Worm (Caenorhabditis elegans): ENCODE measurements around the gene fbxa-128.

- TF ChIP-seq elt-1 (tag; optimal IDR thresholded peaks at IDR 0.05; ENCODE audit: borderline replicate concordance, insufficient read depth) (no peak), cnd-1 (tag; optimal IDR thresholded peaks at IDR 0.05) (no peak), unc-62 (GFP tag; optimal IDR thresholded peaks at IDR 0.05) (no peak), nhr-28 (tag; optimal IDR thresholded peaks at IDR 0.05) (no peak), ztf-11 (tag; optimal IDR thresholded peaks at IDR 0.05) (no peak), nhr-237 (tag; optimal IDR thresholded peaks at IDR 0.05) (no peak), pha-4 (tag; optimal IDR thresholded peaks at IDR 0.05) (no peak), zip-8 (tag; optimal IDR thresholded peaks at IDR 0.05) (peak; percentile 65), elt-3 (tag; optimal IDR thresholded peaks at IDR 0.05) (no peak)
Measured at ce11 chrIII:11090112-11090648, 48.7 kb downstream of the fbxa-128 start.

All from whole organism, mixed stage, embryonic.